Worm (Caenorhabditis elegans): ENCODE data around the gene srg-24.

srg-24 gene

ce11 chrII:3067447-3067846 is 33.0 kb downstream of the srg-24 start:
- TF ChIP-seq swsn-7 (tag; optimal IDR thresholded peaks at IDR 0.05) (no peak), C34B4.2 (tag; optimal IDR thresholded peaks at IDR 0.05) (no peak), unc-62 (GFP tag; optimal IDR thresholded peaks at IDR 0.05) (no peak), dsc-1 (tag; optimal IDR thresholded peaks at IDR 0.05) (no peak), hpl-2 (GFP tag; optimal IDR thresholded peaks at IDR 0.05) (no peak), nhr-237 (tag; optimal IDR thresholded peaks at IDR 0.05) (no peak), sup-37 (GFP tag; optimal IDR thresholded peaks at IDR 0.05) (no peak), isw-1 (GFP tag; IDR thresholded peaks at IDR 0.05) (no peak), grh-1 (GFP tag; IDR thresholded peaks at IDR 0.05) (no peak)

ce11 chrII:3066401-3066800 is 34.0 kb downstream of the srg-24 start:
- no peak for TF ChIP-seq xbp-1 (tag; optimal IDR thresholded peaks at IDR 0.05)
- no peak for TF ChIP-seq hlh-17 (GFP tag; optimal IDR thresholded peaks at IDR 0.05; ENCODE audit: borderline replicate concordance)
- no peak for TF ChIP-seq blmp-1 (tag; optimal IDR thresholded peaks at IDR 0.05)

- TF ChIP-seq nhr-85 (tag) (peak; percentile 35), blmp-1 (tag; optimal IDR thresholded peaks at IDR 0.05) (no peak), efl-1 (optimal IDR thresholded peaks at IDR 0.05) (no peak), efl-1 (GFP tag; optimal IDR thresholded peaks at IDR 0.05 in 1 of 2) (peak in 1 of 2 experiments; percentile 90), nhr-84 (tag; optimal IDR thresholded peaks at IDR 0.05) (no peak)
Measured at ce11 chrII:3065086-3065485, 35.4 kb downstream of the srg-24 start.

- TF ChIP-seq snpc-4 (tag; optimal IDR thresholded peaks at IDR 0.05) (no peak), lin-15B (tag; optimal IDR thresholded peaks at IDR 0.05) (no peak), ceh-90 (tag; optimal IDR thresholded peaks at IDR 0.05) (no peak)
Measured at ce11 chrII:3064631-3065030, 35.8 kb downstream of the srg-24 start.

ce11 chrII:3063984-3064383 is 36.5 kb downstream of the srg-24 start:
- TF ChIP-seq unc-62 (GFP tag; optimal IDR thresholded peaks at IDR 0.05) = no peak
- no peak for TF ChIP-seq mdl-1 (tag; optimal IDR thresholded peaks at IDR 0.05)
- no peak for TF ChIP-seq hlh-17 (GFP tag; optimal IDR thresholded peaks at IDR 0.05; ENCODE audit: borderline replicate concordance)
- TF ChIP-seq sox-4 (tag; optimal IDR thresholded peaks at IDR 0.05) = no peak
- no peak for TF ChIP-seq pag-3 (tag; optimal IDR thresholded peaks at IDR 0.05; ENCODE audit: borderline replicate concordance, insufficient read depth)
- TF ChIP-seq C16A3.4 (tag; optimal IDR thresholded peaks at IDR 0.05) = no peak
- TF ChIP-seq nhr-90 (tag; optimal IDR thresholded peaks at IDR 0.05; ENCODE audit: poor library complexity) = no peak
- no peak for TF ChIP-seq grh-1 (GFP tag; IDR thresholded peaks at IDR 0.05)
- TF ChIP-seq isw-1 (GFP tag; IDR thresholded peaks at IDR 0.05) = no peak

- no peak for TF ChIP-seq jun-1 (tag; optimal IDR thresholded peaks at IDR 0.05)
- TF ChIP-seq elt-3 (tag; optimal IDR thresholded peaks at IDR 0.05) = no peak
- TF ChIP-seq sox-4 (tag; optimal IDR thresholded peaks at IDR 0.05) = no peak
- TF ChIP-seq mab-9 (GFP tag; IDR thresholded peaks at IDR 0.05) = no peak
- no peak for TF ChIP-seq nhr-90 (tag; optimal IDR thresholded peaks at IDR 0.05; ENCODE audit: poor library complexity)
- TF ChIP-seq dpl-1 (GFP tag; optimal IDR thresholded peaks at IDR 0.05) = no peak
- no peak for TF ChIP-seq fkh-8 (tag; optimal IDR thresholded peaks at IDR 0.05)
- no peak for TF ChIP-seq zag-1 (tag; optimal IDR thresholded peaks at IDR 0.05)
- TF ChIP-seq unc-86 (tag; optimal IDR thresholded peaks at IDR 0.05) = no peak
- TF ChIP-seq ceh-88 (GFP tag; IDR thresholded peaks at IDR 0.05) = no peak
- TF ChIP-seq sptf-1 (tag; optimal IDR thresholded peaks at IDR 0.05) = no peak
- no peak for TF ChIP-seq egl-27 (tag; optimal IDR thresholded peaks at IDR 0.05)
- no peak for TF ChIP-seq skn-1 (tag; optimal IDR thresholded peaks at IDR 0.05)
- no peak for TF ChIP-seq efl-3 (GFP tag; optimal IDR thresholded peaks at IDR 0.05)
- no peak for TF ChIP-seq grh-1 (GFP tag; IDR thresholded peaks at IDR 0.05)
- TF ChIP-seq nhr-11 (tag; optimal IDR thresholded peaks at IDR 0.05) = no peak
- no peak for TF ChIP-seq fkh-4 (tag; optimal IDR thresholded peaks at IDR 0.05; ENCODE audit: borderline replicate concordance)
Measured at ce11 chrII:3063366-3063765, 37.1 kb downstream of the srg-24 start.

Data from whole organism, L1 larva.